Fruit fly (Drosophila melanogaster) whole organism, embryonic: Measurements from ENCODE around the gene CG10621.

ENCODE experiments used
- CG1024 ChIP-seq: fragments of 200-800 bp; sonication (Bioruptor generic); IDR thresholded peaks from 2 replicates; pipeline ENCODE4 v1.3.6; 2022; ENCODE audit warnings: missing biosample characterization, missing genetic modification characterization
- CG10979 ChIP-seq: fragments of 200-800 bp; sonication (Bioruptor generic); optimal IDR thresholded peaks from 2 replicates; lab custom pipeline; 2018; ENCODE audit warnings: missing biosample characterization, mild to moderate bottlenecking, missing genetic modification characterization, moderate library complexity
- CG15479 ChIP-seq: fragments of 200-800 bp; sonication (Bioruptor generic); optimal IDR thresholded peaks from 3 replicates; lab custom pipeline; 2019; ENCODE audit warnings: missing biosample characterization, mild to moderate bottlenecking, missing genetic modification characterization, moderate library complexity
- CG17829 ChIP-seq: fragments of 200-800 bp; optimal IDR thresholded peaks from 2 replicates; lab custom pipeline; 2019; ENCODE audit warnings: missing biosample characterization, mild to moderate bottlenecking, missing genetic modification characterization, moderate library complexity
- CG18262 ChIP-seq: fragments of 200-800 bp; optimal IDR thresholded peaks from 3 replicates; lab custom pipeline; 2019; ENCODE audit warnings: missing biosample characterization, mild to moderate bottlenecking, missing genetic modification characterization, moderate library complexity
- CG18619 ChIP-seq: fragments of 200-800 bp; sonication (Bioruptor generic); optimal IDR thresholded peaks from 3 replicates; lab custom pipeline; 2017; ENCODE audit warnings: missing biosample characterization, mild to moderate bottlenecking, missing genetic modification characterization
- CG2120 ChIP-seq: fragments of 200-800 bp; sonication (Bioruptor generic); optimal IDR thresholded peaks from 3 replicates; lab custom pipeline; 2016; ENCODE audit warnings: missing biosample characterization, missing genetic modification characterization
- CG30431 ChIP-seq: fragments of 200-800 bp; sonication (Bioruptor generic); optimal IDR thresholded peaks from 2 replicates; lab custom pipeline; 2017; ENCODE audit warnings: missing biosample characterization, missing genetic modification characterization
- CG31224 ChIP-seq: fragments of 200-800 bp; sonication (Bioruptor generic); IDR thresholded peaks from 2 replicates; pipeline ENCODE4 v1.3.6; 2022; ENCODE audit warnings: missing biosample characterization, missing genetic modification characterization
- CG31388 ChIP-seq: fragments of 200-800 bp; sonication (Bioruptor generic); optimal IDR thresholded peaks from 2 replicates; lab custom pipeline; 2016; ENCODE audit warnings: missing biosample characterization, missing genetic modification characterization
- CG32767 ChIP-seq: fragments of 200-800 bp; sonication (Bioruptor generic); IDR thresholded peaks from 2 replicates; pipeline ENCODE4 v1.3.6; 2022; ENCODE audit warnings: missing biosample characterization, missing genetic modification characterization
- CG6175 ChIP-seq: fragments of 200-800 bp; sonication (Bioruptor generic); IDR thresholded peaks from 3 replicates; pipeline ENCODE4 v1.3.6; 2022; ENCODE audit warnings: missing biosample characterization, missing genetic modification characterization
- CG6683 ChIP-seq: fragments of 200-800 bp; sonication (Bioruptor generic); optimal IDR thresholded peaks from 2 replicates; lab custom pipeline; 2017; ENCODE audit warnings: missing biosample characterization, mild to moderate bottlenecking, missing genetic modification characterization, missing genetic modification reagents
- CG6813 ChIP-seq: fragments of 200-800 bp; sonication (Bioruptor generic); optimal IDR thresholded peaks from 2 replicates; lab custom pipeline; 2017; ENCODE audit warnings: missing biosample characterization, missing genetic modification characterization, mild to moderate bottlenecking, moderate library complexity, missing genetic modification reagents
- CG7786 ChIP-seq: fragments of 200-800 bp; sonication (Bioruptor generic); optimal IDR thresholded peaks from 2 replicates; lab custom pipeline; 2016; ENCODE audit warnings: missing biosample characterization, missing genetic modification characterization
- CG7839 ChIP-seq: fragments of 200-800 bp; sonication (Bioruptor generic); optimal IDR thresholded peaks from 3 replicates; lab custom pipeline; 2018; ENCODE audit warnings: missing biosample characterization, mild to moderate bottlenecking, missing genetic modification characterization, moderate library complexity
- CTCF ChIP-seq: fragments of 200-800 bp; sonication (Bioruptor generic); optimal IDR thresholded peaks from 2 replicates; lab custom pipeline; 2017; ENCODE audit warnings: missing biosample characterization, mild to moderate bottlenecking, missing genetic modification characterization, moderate library complexity
- CrebB ChIP-seq: fragments of 200-800 bp; sonication (Bioruptor generic); optimal IDR thresholded peaks from 3 replicates; lab custom pipeline; 2018; ENCODE audit warnings: missing biosample characterization, mild to moderate bottlenecking, missing genetic modification characterization
- D19B ChIP-seq: fragments of 200-800 bp; sonication (Bioruptor generic); optimal IDR thresholded peaks from 2 replicates; lab custom pipeline; 2017; ENCODE audit warnings: missing biosample characterization, mild to moderate bottlenecking, missing genetic modification characterization
- Dll ChIP-seq: fragments of 200-800 bp; sonication (Bioruptor generic); IDR thresholded peaks from 4 replicates; pipeline ENCODE4 v1.3.6; 2022; ENCODE audit warnings: missing biosample characterization, missing genetic modification characterization; ENCODE audit not compliant: partially characterized antibody
- Elba2 ChIP-seq: fragments of 200-800 bp; sonication (Bioruptor generic); optimal IDR thresholded peaks from 3 replicates; lab custom pipeline; 2016; ENCODE audit warnings: missing biosample characterization, missing genetic modification characterization
- HLH54F ChIP-seq: fragments of 200-800 bp; sonication (Bioruptor generic); optimal IDR thresholded peaks from 3 replicates; lab custom pipeline; 2016; ENCODE audit warnings: missing biosample characterization, missing genetic modification characterization
- Hand ChIP-seq: fragments of 200-800 bp; sonication (Bioruptor generic); optimal IDR thresholded peaks from 2 replicates; lab custom pipeline; 2017; ENCODE audit warnings: mild to moderate bottlenecking, missing biosample characterization, missing genetic modification reagents, missing genetic modification characterization
- Hey ChIP-seq: fragments of 200-800 bp; sonication (Bioruptor generic); optimal IDR thresholded peaks from 3 replicates; lab custom pipeline; 2018; ENCODE audit warnings: missing biosample characterization, mild to moderate bottlenecking, missing genetic modification characterization
- Hr39 ChIP-seq: fragments of >200 bp; optimal IDR thresholded peaks from 2 replicates; lab custom pipeline; 2017
- Hsf ChIP-seq: fragments of 200-800 bp; sonication (Bioruptor generic); optimal IDR thresholded peaks from 3 replicates; lab custom pipeline; 2016; ENCODE audit warnings: missing biosample characterization, missing genetic modification characterization
- MTF-1 ChIP-seq: fragments of 200-800 bp; sonication (Bioruptor generic); optimal IDR thresholded peaks from 2 replicates; lab custom pipeline; 2018; ENCODE audit warnings: missing biosample characterization, mild to moderate bottlenecking, missing genetic modification characterization, borderline replicate concordance
- Poxn ChIP-seq: fragments of 200-800 bp; sonication (Bioruptor generic); IDR thresholded peaks from 2 replicates; pipeline ENCODE4 v1.3.6; 2022; ENCODE audit warnings: missing biosample characterization, missing genetic modification characterization
- TFAM ChIP-seq: fragments of 200-800 bp; sonication (Bioruptor generic); optimal IDR thresholded peaks from 2 replicates; lab custom pipeline; 2017; ENCODE audit warnings: missing biosample characterization, missing genetic modification characterization, inconsistent platforms
- Xrp1 ChIP-seq: fragments of 200-800 bp; sonication (Bioruptor generic); IDR thresholded peaks from 2 replicates; pipeline ENCODE4 v1.3.6; 2022; ENCODE audit warnings: missing biosample characterization, missing genetic modification characterization
- ato ChIP-seq: fragments of 200-800 bp; sonication (Bioruptor generic); IDR thresholded peaks from 2 replicates; pipeline ENCODE4 v1.3.6; 2022; ENCODE audit warnings: missing biosample characterization, missing genetic modification characterization; ENCODE audit not compliant: partially characterized antibody
- bcd ChIP-seq: fragments of 200-800 bp; sonication (Bioruptor generic); optimal IDR thresholded peaks from 2 replicates; lab custom pipeline; 2017; ENCODE audit warnings: missing biosample characterization, mild to moderate bottlenecking, missing genetic modification characterization
- bigmax ChIP-seq: fragments of 200-800 bp; sonication (Bioruptor generic); optimal IDR thresholded peaks from 2 replicates; lab custom pipeline; 2018; ENCODE audit warnings: missing biosample characterization, mild to moderate bottlenecking, missing genetic modification characterization
- cato ChIP-seq: fragments of 200-800 bp; sonication (Bioruptor generic); optimal IDR thresholded peaks from 2 replicates; lab custom pipeline; 2016; ENCODE audit warnings: missing biosample characterization, missing genetic modification characterization, borderline replicate concordance
- dm ChIP-seq: fragments of 200-800 bp; sonication (Bioruptor generic); optimal IDR thresholded peaks from 3 replicates; lab custom pipeline; 2016; ENCODE audit warnings: missing biosample characterization, missing genetic modification characterization
- dmrt99B ChIP-seq: fragments of 200-800 bp; sonication (Bioruptor generic); optimal IDR thresholded peaks from 2 replicates; lab custom pipeline; 2018; ENCODE audit warnings: missing biosample characterization, mild to moderate bottlenecking, missing genetic modification characterization, moderate library complexity
- emc ChIP-seq: fragments of 200-800 bp; sonication (Bioruptor generic); optimal IDR thresholded peaks from 2 replicates; lab custom pipeline; 2016; ENCODE audit warnings: missing biosample characterization, missing genetic modification characterization
- grn ChIP-seq: fragments of 200-800 bp; sonication (Bioruptor generic); optimal IDR thresholded peaks from 3 replicates; lab custom pipeline; 2017; ENCODE audit warnings: missing biosample characterization, missing genetic modification characterization
- hb ChIP-seq: fragments of 200-800 bp; sonication (Bioruptor generic); IDR thresholded peaks from 3 replicates; pipeline ENCODE4 v1.3.6; 2022; ENCODE audit warnings: missing biosample characterization, missing genetic modification characterization; ENCODE audit not compliant: partially characterized antibody
- hth ChIP-seq: fragments of >200 bp; optimal IDR thresholded peaks from 2 replicates; lab custom pipeline; 2017; ENCODE audit warnings: inconsistent platforms
- lola ChIP-seq, 3 experiments: fragments of >200 bp in 2 of 3; fragments of 200-800 bp in 1 of 3; sonication (Bioruptor generic) in 1 of 3; optimal IDR thresholded peaks; 2 replicates each; lab custom pipeline; 2017 to 2019; ENCODE audit warnings: missing biosample characterization in 3 of 3, missing genetic modification characterization in 3 of 3, mild to moderate bottlenecking in 1 of 3, moderate library complexity in 1 of 3
- luna ChIP-seq: fragments of 200-800 bp; sonication (Bioruptor generic); optimal IDR thresholded peaks from 2 replicates; lab custom pipeline; 2016; ENCODE audit warnings: missing biosample characterization, missing genetic modification characterization
- pita ChIP-seq: fragments of 200-800 bp; sonication (Bioruptor generic); optimal IDR thresholded peaks from 2 replicates; lab custom pipeline; 2017; ENCODE audit warnings: missing biosample characterization, mild to moderate bottlenecking, missing genetic modification characterization
- prd ChIP-seq, 3 experiments: fragments of >200 bp in 2 of 3; fragments of 200-800 bp in 1 of 3; sonication (Bioruptor generic) in 1 of 3; optimal IDR thresholded peaks in 2 of 3; IDR thresholded peaks in 1 of 3; 2 replicates in 2 of 3; 3 replicates in 1 of 3; pipeline versions ENCODE4 v1.3.6 to Lab custom; 2017 to 2022; ENCODE audit warnings: missing biosample characterization in 1 of 3, missing genetic modification characterization in 1 of 3
- schlank ChIP-seq: fragments of 200-800 bp; sonication (Bioruptor generic); optimal IDR thresholded peaks from 2 replicates; lab custom pipeline; 2018; ENCODE audit warnings: missing biosample characterization, mild to moderate bottlenecking, missing genetic modification characterization
- seq ChIP-seq: fragments of 200-800 bp; sonication (Bioruptor generic); IDR thresholded peaks from 2 replicates; pipeline ENCODE4 v1.3.6; 2022; ENCODE audit warnings: missing biosample characterization, missing genetic modification characterization
- tap ChIP-seq: fragments of 200-800 bp; optimal IDR thresholded peaks from 3 replicates; lab custom pipeline; 2019; ENCODE audit warnings: missing biosample characterization, mild to moderate bottlenecking, missing genetic modification characterization, moderate library complexity
- tup ChIP-seq: fragments of 200-800 bp; sonication (Bioruptor generic); optimal IDR thresholded peaks from 2 replicates; lab custom pipeline; 2016; ENCODE audit warnings: missing biosample characterization, mild to moderate bottlenecking, missing genetic modification characterization, moderate library complexity
- vnd ChIP-seq: fragments of 200-800 bp; sonication (Bioruptor generic); IDR thresholded peaks from 3 replicates; pipeline ENCODE4 v1.3.6; 2022; ENCODE audit warnings: missing biosample characterization, missing genetic modification characterization; ENCODE audit not compliant: partially characterized antibody
- zf30C ChIP-seq: fragments of 200-800 bp; sonication (Bioruptor generic); optimal IDR thresholded peaks from 3 replicates; lab custom pipeline; 2018; ENCODE audit warnings: missing biosample characterization, mild to moderate bottlenecking, missing genetic modification characterization

The CG10621 gene

DNA sequence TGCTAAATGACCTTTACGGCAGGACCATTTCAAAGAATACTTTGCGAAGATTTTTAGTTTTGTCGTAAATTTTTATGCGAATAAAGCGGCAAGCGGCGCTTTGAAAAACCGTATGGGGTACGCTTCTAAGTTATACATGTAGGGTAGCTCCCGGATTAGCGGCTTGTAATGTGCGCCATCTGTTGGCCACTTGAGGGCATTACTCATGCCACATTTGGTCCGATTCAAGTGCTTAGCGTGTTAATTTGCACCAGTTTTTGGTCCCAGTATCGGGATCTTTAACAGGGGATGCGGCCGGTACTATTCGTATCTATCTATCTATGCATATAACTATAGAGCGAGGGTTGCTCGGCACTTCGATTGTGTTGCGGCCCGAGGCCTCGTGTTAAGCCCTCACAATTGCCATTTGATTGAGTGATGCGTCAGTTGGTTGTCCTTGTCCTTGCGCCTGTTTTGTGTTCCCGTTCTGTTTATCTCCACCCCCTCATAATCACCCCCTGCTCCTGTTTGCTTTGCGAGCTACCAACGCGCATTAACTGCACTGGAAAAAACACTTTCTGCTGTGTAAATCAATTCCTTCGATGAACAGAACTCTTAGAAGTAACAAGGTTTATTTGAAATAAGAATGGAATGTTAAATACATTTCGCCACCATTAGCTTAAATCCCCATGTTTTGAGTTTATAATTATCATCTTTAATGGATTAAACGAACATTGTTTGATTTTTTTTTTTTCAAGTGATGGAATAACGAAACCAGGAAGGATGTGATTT, 23.7 kb downstream of the CG10621 start (continued):
- no peak for TF ChIP-seq dm (GFP tag; lab: Kevin White, UChicago)
- no peak for TF ChIP-seq CG2120 (GFP tag; lab: Kevin White, UChicago)
- TF ChIP-seq Dll (GFP tag; lab: Robert Waterston, UW): no peak
- peak; percentile 62; the same call in 1 of the 2 replicates for TF ChIP-seq Xrp1 (GFP tag; lab: Robert Waterston, UW)
- no peak for TF ChIP-seq Hr39 (lab: Kevin White, UChicago)
- TF ChIP-seq D19B: no peak
- no peak for TF ChIP-seq HLH54F (GFP tag; lab: Kevin White, UChicago)
- TF ChIP-seq MTF-1 (GFP tag; lab: Kevin White, UChicago): no peak
- TF ChIP-seq CG18262: peak; percentile 67
- no peak for TF ChIP-seq emc (GFP tag; lab: Kevin White, UChicago)
- no peak for TF ChIP-seq CG31388 (GFP tag; lab: Kevin White, UChicago)
- no peak for TF ChIP-seq CG7786 (GFP tag; lab: Kevin White, UChicago)
- peak; percentile 49 for TF ChIP-seq dmrt99B
- peak in 1 of 3 experiments; percentile 77 for TF ChIP-seq lola (GFP tag; optimal IDR thresholded peaks at IDR 0.05; lab: Kevin White, UChicago)
- no peak for TF ChIP-seq CG32767 (GFP tag; lab: Robert Waterston, UW)
- 0 out of 2 replicates have a peak, but pooled peaks have one; percentile 22 for TF ChIP-seq ato (GFP tag; lab: Robert Waterston, UW)
- no peak for TF ChIP-seq cato (GFP tag; lab: Kevin White, UChicago)
- TF ChIP-seq CG1024 (GFP tag; lab: Robert Waterston, UW): no peak
- TF ChIP-seq TFAM (GFP tag; lab: Kevin White, UChicago): no peak
- TF ChIP-seq CG6175 (GFP tag; lab: Robert Waterston, UW): no peak
- no peak for TF ChIP-seq bigmax (GFP tag; lab: Kevin White, UChicago)
- no peak for TF ChIP-seq CG18619
- peak; percentile 46 for TF ChIP-seq CG7839 (tag; lab: Kevin White, UChicago)
- TF ChIP-seq hth (lab: Kevin White, UChicago): no peak
- TF ChIP-seq zf30C: peak; percentile 67
- no peak for TF ChIP-seq tap (tag; lab: Kevin White, UChicago)
- TF ChIP-seq hb (GFP tag; lab: Robert Waterston, UW): no peak
- no peak for TF ChIP-seq bcd
- peak; percentile 86 for TF ChIP-seq CTCF (GFP tag; lab: Kevin White, UChicago)
- no peak for TF ChIP-seq pita (GFP tag; lab: Kevin White, UChicago)
- no peak for TF ChIP-seq Elba2 (GFP tag; lab: Kevin White, UChicago)
- no peak for TF ChIP-seq grn (GFP tag; lab: Kevin White, UChicago)
- TF ChIP-seq prd (optimal IDR thresholded peaks at IDR 0.05; lab: Kevin White, UChicago): no peak
- no peak for TF ChIP-seq prd (GFP tag; IDR thresholded peaks at IDR 0.05; lab: Robert Waterston, UW)
- TF ChIP-seq CG6813: no peak
- no peak for TF ChIP-seq CG6683 (GFP tag; lab: Kevin White, UChicago)
- TF ChIP-seq vnd (GFP tag; lab: Robert Waterston, UW): no peak
- no peak for TF ChIP-seq luna (GFP tag; lab: Kevin White, UChicago)
- TF ChIP-seq CG30431 (GFP tag; lab: Kevin White, UChicago): no peak
- no peak for TF ChIP-seq Hand
- TF ChIP-seq Poxn (GFP tag; lab: Robert Waterston, UW): no peak
- no peak for TF ChIP-seq CG31224 (GFP tag; lab: Robert Waterston, UW)
- no peak for TF ChIP-seq CG15479 (GFP tag; lab: Kevin White, UChicago)
- TF ChIP-seq seq (GFP tag; lab: Robert Waterston, UW): no peak
- TF ChIP-seq Hey: no peak
- no peak for TF ChIP-seq schlank (tag; lab: Kevin White, UChicago)
- peak; percentile 72 for TF ChIP-seq CG10979 (tag; lab: Kevin White, UChicago)
- no peak for TF ChIP-seq Hsf (GFP tag; lab: Kevin White, UChicago)
- TF ChIP-seq CG17829 (tag; lab: Kevin White, UChicago): peak; percentile 48
- TF ChIP-seq CrebB: no peak
- no peak for TF ChIP-seq tup (GFP tag; lab: Kevin White, UChicago)
